Fruit fly (Drosophila melanogaster): ENCODE results near the gene Ssu72.
A peak's percentile ranks its signal among the peaks of the same experiment; 100 is the strongest.

Gene Ssu72

DNA sequence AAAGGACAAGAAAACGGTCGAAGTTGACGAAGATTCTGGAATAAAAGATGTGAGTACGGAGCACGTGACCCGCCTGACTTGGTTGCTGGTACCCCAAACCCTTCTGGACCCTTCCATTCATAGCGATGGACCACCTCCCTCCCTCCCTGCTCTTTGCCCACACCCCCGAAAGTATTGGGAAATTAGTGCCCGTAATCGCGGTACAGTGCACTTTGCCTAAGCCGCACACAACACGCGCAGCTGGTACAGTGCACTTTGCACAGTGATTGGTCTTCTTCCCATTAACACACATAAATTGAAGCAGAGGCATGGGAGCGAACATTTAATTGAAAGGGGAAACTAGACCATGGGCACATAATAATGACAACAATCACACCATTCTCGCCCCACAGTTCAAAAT lies 19.7 kb downstream of the Ssu72 start:
- TF ChIP-seq CG31627 (GFP tag; optimal IDR thresholded peaks at IDR 0.05), result no peak
- TF ChIP-seq net (GFP tag; optimal IDR thresholded peaks at IDR 0.05), result no peak
- TF ChIP-seq topi (GFP tag; optimal IDR thresholded peaks at IDR 0.05), result no peak
- TF ChIP-seq CG9139 (GFP tag; optimal IDR thresholded peaks at IDR 0.05), result no peak
- TF ChIP-seq CG34406 (GFP tag; optimal IDR thresholded peaks at IDR 0.05), result no peak
- no peak for TF ChIP-seq dac (GFP tag; optimal IDR thresholded peaks at IDR 0.05)
- TF ChIP-seq CG7368 (GFP tag; optimal IDR thresholded peaks at IDR 0.05), result no peak
- TF ChIP-seq CG15336 (GFP tag; IDR thresholded peaks at IDR 0.05), result no peak
- TF ChIP-seq vri (GFP tag; optimal IDR thresholded peaks at IDR 0.05), result no peak
- TF ChIP-seq CG1621 (tag; optimal IDR thresholded peaks at IDR 0.05), result no peak
- no peak for TF ChIP-seq CG11294 (GFP tag; IDR thresholded peaks at IDR 0.05)
- no peak for TF ChIP-seq fkh (GFP tag; optimal IDR thresholded peaks at IDR 0.05)

DNA sequence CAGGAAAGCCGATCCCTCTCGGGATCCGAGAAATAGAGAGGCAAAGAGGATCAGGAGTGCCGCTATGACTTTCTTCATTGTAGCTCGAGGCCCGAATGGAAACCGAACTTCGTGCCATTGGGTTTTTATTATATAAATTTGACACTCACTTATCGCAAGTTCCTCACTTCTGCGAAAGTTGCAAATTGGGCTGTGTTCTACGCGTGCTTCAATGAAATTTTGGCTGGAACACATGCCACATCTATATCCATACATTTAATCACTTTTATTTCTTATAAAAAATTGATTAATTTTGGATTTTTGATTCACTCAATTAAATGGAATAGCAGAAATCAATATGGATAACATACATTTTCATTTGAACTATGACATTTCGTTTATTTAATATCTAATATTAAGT lies 24.5 kb downstream of the Ssu72 start, which contains the start of gene CG14227:
Gene CG14227 (minus strand): TSS at position 101 of the 400 bp plus-strand sequence.
- TF ChIP-seq fkh (GFP tag; optimal IDR thresholded peaks at IDR 0.05), result no peak
- TF ChIP-seq Met (GFP tag; optimal IDR thresholded peaks at IDR 0.05), result no peak
- TF ChIP-seq ss (GFP tag; optimal IDR thresholded peaks at IDR 0.05), result no peak
- TF ChIP-seq CG6808 (GFP tag; optimal IDR thresholded peaks at IDR 0.05), result no peak
- no peak for TF ChIP-seq CG1621 (tag; optimal IDR thresholded peaks at IDR 0.05)
- no peak for TF ChIP-seq esn (GFP tag; optimal IDR thresholded peaks at IDR 0.05)
- TF ChIP-seq eg (GFP tag; IDR thresholded peaks at IDR 0.05), result no peak
- TF ChIP-seq CG10669 (GFP tag; optimal IDR thresholded peaks at IDR 0.05), result no peak
- no peak for TF ChIP-seq CG32006 (GFP tag; optimal IDR thresholded peaks at IDR 0.05)
- TF ChIP-seq CG6854 (GFP tag; optimal IDR thresholded peaks at IDR 0.05), result no peak
- no peak for TF ChIP-seq Lpt (GFP tag; optimal IDR thresholded peaks at IDR 0.05)
- no peak for TF ChIP-seq Sox15 (GFP tag; optimal IDR thresholded peaks at IDR 0.05)
- no peak for TF ChIP-seq fd59A (GFP tag; optimal IDR thresholded peaks at IDR 0.05)

DNA sequence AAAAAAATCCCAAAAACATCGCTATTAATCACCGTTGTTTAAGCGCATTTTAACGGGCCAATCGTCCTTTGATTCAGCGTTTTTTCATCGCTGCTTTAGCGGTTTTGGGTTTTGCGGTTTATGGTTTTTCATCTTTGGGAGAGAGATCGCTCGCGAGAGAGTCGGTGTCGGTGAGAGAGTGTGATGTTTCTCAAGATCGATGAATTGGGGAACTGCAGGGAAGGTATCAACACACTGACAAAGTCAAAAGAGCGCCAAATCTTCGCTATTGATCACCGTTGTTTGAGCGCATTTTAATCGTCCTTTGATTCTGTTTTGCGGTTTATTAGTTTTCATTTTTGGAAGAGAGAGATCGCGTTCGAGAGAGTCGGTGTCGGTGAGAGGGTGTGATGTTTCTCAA lies 25.7 kb downstream of the Ssu72 start:
- TF ChIP-seq vri (GFP tag; optimal IDR thresholded peaks at IDR 0.05) (no peak), Sox102F (GFP tag; optimal IDR thresholded peaks at IDR 0.05) (no peak), CG10669 (GFP tag; optimal IDR thresholded peaks at IDR 0.05) (no peak)

DNA sequence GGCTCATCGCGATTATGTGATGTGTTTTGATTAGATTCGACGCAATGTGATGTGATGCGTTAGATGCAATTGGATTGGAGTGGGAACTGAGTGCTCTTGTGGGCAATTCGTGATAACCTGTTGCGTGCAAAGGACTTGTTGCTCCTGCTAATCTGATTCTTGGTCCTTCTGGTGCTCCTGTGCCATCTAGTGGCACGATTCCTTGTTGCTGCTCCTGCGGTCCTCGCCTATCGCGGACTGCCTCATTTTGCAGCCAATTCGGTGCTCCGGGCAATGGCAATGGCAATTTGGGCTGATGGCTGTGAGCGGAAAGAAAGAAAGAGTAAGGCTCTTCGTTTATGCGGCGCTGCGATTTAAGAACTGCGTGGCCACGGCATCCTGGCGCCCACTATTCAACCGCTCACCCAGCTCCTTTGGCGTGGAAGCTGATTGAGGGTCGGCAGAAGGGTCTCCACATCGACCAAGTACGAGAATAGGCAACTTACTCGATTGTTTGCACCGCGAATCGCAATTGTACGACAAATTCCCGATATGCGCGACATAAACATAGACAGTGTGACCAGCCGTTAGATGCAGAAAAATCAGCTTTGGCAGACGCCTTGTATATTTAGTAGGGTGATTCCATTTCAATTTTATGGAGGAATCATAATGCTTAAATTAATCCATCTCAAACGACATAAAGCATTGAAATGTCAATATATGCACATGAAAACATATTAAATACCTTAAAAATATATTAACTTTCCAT lies 28.8 kb downstream of the Ssu72 start, which contains the start of gene Mer:
Gene Mer (minus strand): TSS at position 550 of the 748 bp plus-strand sequence.
- peak; percentile 92 for TF ChIP-seq CG7368 (GFP tag; optimal IDR thresholded peaks at IDR 0.05)
- peak; percentile 89 for TF ChIP-seq CG32006 (GFP tag; optimal IDR thresholded peaks at IDR 0.05)
- TF ChIP-seq CG3919 (GFP tag; optimal IDR thresholded peaks at IDR 0.05), result peak; percentile 87
- peak; percentile 91 for TF ChIP-seq net (GFP tag; optimal IDR thresholded peaks at IDR 0.05)
- peak; percentile 86 for TF ChIP-seq CG8119 (GFP tag; IDR thresholded peaks at IDR 0.05)
- peak; percentile 83 for TF ChIP-seq Eip75B (GFP tag; optimal IDR thresholded peaks at IDR 0.05)
- peak; percentile 78 for TF ChIP-seq dsx (GFP tag; optimal IDR thresholded peaks at IDR 0.05; ENCODE audit: poor library complexity, severe bottlenecking)
- peak; percentile 84 for TF ChIP-seq CG1621 (tag; optimal IDR thresholded peaks at IDR 0.05)
- peak; percentile 88 for TF ChIP-seq Sox14 (GFP tag; optimal IDR thresholded peaks at IDR 0.05)
- TF ChIP-seq pdm3 (GFP tag; optimal IDR thresholded peaks at IDR 0.05), result peak; percentile 23
- TF ChIP-seq CG11762 (GFP tag; optimal IDR thresholded peaks at IDR 0.05; ENCODE audit: insufficient read depth), result peak; percentile 59
- TF ChIP-seq cyc (GFP tag; optimal IDR thresholded peaks at IDR 0.05), result peak; percentile 83
- TF ChIP-seq CG9139 (GFP tag; optimal IDR thresholded peaks at IDR 0.05), result no peak
- TF ChIP-seq Sox102F (GFP tag; optimal IDR thresholded peaks at IDR 0.05), result peak; percentile 81
- TF ChIP-seq Smox (GFP tag; optimal IDR thresholded peaks at IDR 0.05), result peak; percentile 80
- TF ChIP-seq dac (GFP tag; optimal IDR thresholded peaks at IDR 0.05), result peak; percentile 79
- peak; percentile 92 for TF ChIP-seq lz (GFP tag; optimal IDR thresholded peaks at IDR 0.05)
- TF ChIP-seq CG8319 (GFP tag; optimal IDR thresholded peaks at IDR 0.05), result peak; percentile 69
- no peak for TF ChIP-seq Hr38 (GFP tag; optimal IDR thresholded peaks at IDR 0.05)
- peak; percentile 84 for TF ChIP-seq Lpt (GFP tag; optimal IDR thresholded peaks at IDR 0.05)
- TF ChIP-seq spab (GFP tag; optimal IDR thresholded peaks at IDR 0.05), result peak; percentile 65
- peak; percentile 91 for TF ChIP-seq CG15336 (GFP tag; IDR thresholded peaks at IDR 0.05)
- peak; percentile 90 for TF ChIP-seq topi (GFP tag; optimal IDR thresholded peaks at IDR 0.05)
- TF ChIP-seq fkh (GFP tag; optimal IDR thresholded peaks at IDR 0.05), result no peak
- TF ChIP-seq Eip93F (GFP tag; optimal IDR thresholded peaks at IDR 0.05), result peak; percentile 62
- peak; percentile 67 for TF ChIP-seq Blimp-1 (GFP tag; optimal IDR thresholded peaks at IDR 0.05)
- TF ChIP-seq CG34406 (GFP tag; optimal IDR thresholded peaks at IDR 0.05), result peak; percentile 78
- peak; percentile 86 for TF ChIP-seq acj6 (GFP tag; optimal IDR thresholded peaks at IDR 0.05)
- peak; percentile 80 for TF ChIP-seq CG8632 (GFP tag; optimal IDR thresholded peaks at IDR 0.05)
- peak; percentile 87 for TF ChIP-seq CG6792 (GFP tag; optimal IDR thresholded peaks at IDR 0.05)

Data from whole organism, prepupa.